Fruit fly (Drosophila melanogaster): Measurements from ENCODE around the gene CG13970.

Gene CG13970

DNA sequence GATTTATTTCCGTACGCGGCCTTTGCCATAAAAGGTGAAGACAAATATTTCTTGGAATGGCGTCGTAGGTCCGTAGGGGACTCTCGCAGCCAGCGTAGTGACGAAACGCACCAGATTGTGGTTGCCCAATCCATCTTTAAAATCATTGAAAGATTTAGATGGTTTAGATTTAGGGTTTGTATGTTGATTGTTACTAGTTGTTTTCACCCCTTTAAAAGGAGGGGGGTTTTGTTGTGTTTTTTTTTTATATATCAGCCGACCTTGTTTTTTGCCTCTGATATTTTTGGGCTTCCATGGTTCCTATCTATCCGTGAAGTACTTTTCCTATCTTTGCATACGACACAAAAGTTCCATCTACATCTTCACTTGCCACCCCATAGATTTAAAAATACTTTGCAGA lies 25.1 kb downstream of the CG13970 start (continued):
- TF ChIP-seq scrt (GFP tag; optimal IDR thresholded peaks at IDR 0.05) (no peak), ems (GFP tag; optimal IDR thresholded peaks at IDR 0.05) (peak; percentile 10), eve (GFP tag; optimal IDR thresholded peaks at IDR 0.05) (no peak), row (GFP tag; IDR thresholded peaks at IDR 0.05) (peak; percentile 58), Hey (tag; optimal IDR thresholded peaks at IDR 0.05) (no peak), zen (tag; optimal IDR thresholded peaks at IDR 0.05) (no peak), amos (GFP tag; IDR thresholded peaks at IDR 0.05; ENCODE audit: partially characterized antibody) (no peak), CG16863 (GFP tag; optimal IDR thresholded peaks at IDR 0.05) (no peak), CG15479 (GFP tag; optimal IDR thresholded peaks at IDR 0.05) (no peak), CG4854 (GFP tag; optimal IDR thresholded peaks at IDR 0.05) (no peak), fd96Cb (tag; optimal IDR thresholded peaks at IDR 0.05) (peak; percentile 9), bowl (GFP tag; IDR thresholded peaks at IDR 0.05) (no peak), lola (GFP tag; optimal IDR thresholded peaks at IDR 0.05) (no peak), Drgx (GFP tag; IDR thresholded peaks at IDR 0.05) (no peak), CG13123 (GFP tag; optimal IDR thresholded peaks at IDR 0.05) (no peak), CG10654 (GFP tag; optimal IDR thresholded peaks at IDR 0.05) (no peak), CG8089 (GFP tag; optimal IDR thresholded peaks at IDR 0.05) (no peak), psq (GFP tag; optimal IDR thresholded peaks at IDR 0.05) (no peak), disco-r (GFP tag; optimal IDR thresholded peaks at IDR 0.05) (no peak), Med (GFP tag) (peak; percentile 47), CG4360 (GFP tag; IDR thresholded peaks at IDR 0.05) (no peak), Atf-2 (GFP tag; optimal IDR thresholded peaks at IDR 0.05) (no peak), vnd (GFP tag; IDR thresholded peaks at IDR 0.05; ENCODE audit: partially characterized antibody) (no peak), tin (GFP tag; optimal IDR thresholded peaks at IDR 0.05) (no peak), tll (GFP tag; optimal IDR thresholded peaks at IDR 0.05) (no peak), sug (tag; optimal IDR thresholded peaks at IDR 0.05) (peak; percentile 47), CG2678 (tag; optimal IDR thresholded peaks at IDR 0.05) (peak; percentile 46), CG4424 (GFP tag; optimal IDR thresholded peaks at IDR 0.05) (no peak), CG16779 (GFP tag; IDR thresholded peaks at IDR 0.05) (no peak), Fer1 (GFP tag; optimal IDR thresholded peaks at IDR 0.05) (peak; percentile 1), sim (GFP tag; IDR thresholded peaks at IDR 0.05) (no peak), Myb (GFP tag; optimal IDR thresholded peaks at IDR 0.05) (peak; percentile 16), p53 (GFP tag; optimal IDR thresholded peaks at IDR 0.05) (no peak), Nf-YA (GFP tag; IDR thresholded peaks at IDR 0.05) (no peak), salm (tag; optimal IDR thresholded peaks at IDR 0.05) (no peak), al (GFP tag; IDR thresholded peaks at IDR 0.05) (peak; percentile 24; the same call in 1 of the 2 replicates), Eip74EF (GFP tag; optimal IDR thresholded peaks at IDR 0.05) (no peak), gcm2 (GFP tag; optimal IDR thresholded peaks at IDR 0.05) (no peak), CG10431 (GFP tag; optimal IDR thresholded peaks at IDR 0.05) (no peak), CoRest (tag; optimal IDR thresholded peaks at IDR 0.05) (peak; percentile 34), CG17568 (GFP tag; optimal IDR thresholded peaks at IDR 0.05) (no peak), D19A (tag; optimal IDR thresholded peaks at IDR 0.05) (no peak), ranshi (GFP tag; IDR thresholded peaks at IDR 0.05) (0 out of 2 replicates have a peak, but pooled peaks have one; percentile 38), ac (GFP tag; optimal IDR thresholded peaks at IDR 0.05) (no peak), pzg (GFP tag; optimal IDR thresholded peaks at IDR 0.05) (no peak), CG3847 (GFP tag; IDR thresholded peaks at IDR 0.05) (no peak), B-H2 (GFP tag; optimal IDR thresholded peaks at IDR 0.05) (no peak), Ptx1 (GFP tag; IDR thresholded peaks at IDR 0.05) (peak; percentile 33; the same call in 1 of the 2 replicates), Hr51 (GFP tag; optimal IDR thresholded peaks at IDR 0.05) (peak in 1 of 2 experiments; percentile 5), CTCF (GFP tag; optimal IDR thresholded peaks at IDR 0.05) (no peak), CG17385 (GFP tag; optimal IDR thresholded peaks at IDR 0.05) (no peak), Hr3 (GFP tag; optimal IDR thresholded peaks at IDR 0.05) (no peak)

Measured in whole organism, embryonic.